Worm (Caenorhabditis elegans) whole organism, young adult: ENCODE data around the gene nhr-272.

Source experiments
- B0019.2 ChIP-seq: fragments of 200-800 bp; sonication (Bioruptor generic); conservative IDR thresholded peaks from 2 replicates; pipeline ENCODE4 v1.3.6; 2022; ENCODE audit warnings: missing genetic modification reagents, missing genetic modification characterization, missing compliant biosample characterization
- B0336.3 ChIP-seq: fragments of 200-800 bp; sonication (Bioruptor generic); IDR thresholded peaks from 2 replicates; pipeline ENCODE4 v1.3.6; 2022; ENCODE audit warnings: missing genetic modification characterization, missing compliant biosample characterization
- C17E4.6 ChIP-seq: fragments of 200-800 bp; sonication (Bioruptor generic); IDR thresholded peaks from 2 replicates; pipeline ENCODE4 v1.3.6; 2022; ENCODE audit warnings: missing genetic modification reagents, missing genetic modification characterization, missing compliant biosample characterization
- D2030.7 ChIP-seq: fragments of 200-800 bp; sonication (Bioruptor generic); IDR thresholded peaks from 2 replicates; pipeline ENCODE4 v1.3.6; 2022; ENCODE audit warnings: missing genetic modification reagents, missing genetic modification characterization, missing compliant biosample characterization
- F39B2.1 ChIP-seq: fragments of 200-800 bp; sonication (Bioruptor generic); IDR thresholded peaks from 2 replicates; pipeline ENCODE4 v1.3.6; 2022; ENCODE audit warnings: missing genetic modification reagents, missing genetic modification characterization, missing compliant biosample characterization
- F49E8.2 ChIP-seq: sonication (generic microtip); optimal IDR thresholded peaks from 3 replicates; lab custom pipeline; 2017; ENCODE audit warnings: missing genetic modification characterization, mild to moderate bottlenecking, missing compliant biosample characterization, antibody characterized with exemption, moderate library complexity; ENCODE audit not compliant: insufficient read depth
- F52B5.7 ChIP-seq: sonication (generic microtip); optimal IDR thresholded peaks from 2 replicates; lab custom pipeline; 2016; ENCODE audit warnings: mild to moderate bottlenecking, missing genetic modification characterization, missing compliant biosample characterization
- F57A8.1 ChIP-seq: fragments of 200-800 bp; sonication (Bioruptor generic); optimal IDR thresholded peaks from 2 replicates; lab custom pipeline; 2018; ENCODE audit warnings: mild to moderate bottlenecking, missing genetic modification characterization, moderate library complexity, missing compliant biosample characterization
- T07F8.4 ChIP-seq: sonication (generic microtip); optimal IDR thresholded peaks from 2 replicates; lab custom pipeline; 2016; ENCODE audit warnings: mild to moderate bottlenecking, missing genetic modification characterization, moderate library complexity, missing compliant biosample characterization
- T26A5.8 ChIP-seq: sonication (generic microtip); optimal IDR thresholded peaks from 2 replicates; lab custom pipeline; 2016; ENCODE audit warnings: missing genetic modification characterization, missing compliant biosample characterization
- Y56A3A.18 ChIP-seq: fragments of 200-800 bp; sonication (Bioruptor generic); IDR thresholded peaks from 2 replicates; pipeline ENCODE4 v1.3.6; 2022; ENCODE audit warnings: missing genetic modification reagents, missing genetic modification characterization, missing compliant biosample characterization
- Y79H2A.3 ChIP-seq: fragments of 200-800 bp; sonication (Bioruptor generic); conservative IDR thresholded peaks from 2 replicates; pipeline ENCODE4 v1.3.6; 2022; ENCODE audit warnings: missing genetic modification reagents, missing genetic modification characterization, missing compliant biosample characterization
- aptf-2 ChIP-seq: fragments of 200-800 bp; sonication (Bioruptor generic); conservative IDR thresholded peaks from 2 replicates; pipeline ENCODE4 v1.3.6; 2022; ENCODE audit warnings: missing genetic modification reagents, missing genetic modification characterization, missing compliant biosample characterization
- atf-7 ChIP-seq: sonication (generic microtip); optimal IDR thresholded peaks from 2 replicates; lab custom pipeline; 2017; ENCODE audit warnings: mild to moderate bottlenecking, missing genetic modification characterization, missing compliant biosample characterization
- athp-1 ChIP-seq: sonication (generic microtip); optimal IDR thresholded peaks from 2 replicates; lab custom pipeline; 2017; ENCODE audit warnings: mild to moderate bottlenecking, missing genetic modification characterization, missing compliant biosample characterization
- bed-1 ChIP-seq: fragments of 200-800 bp; sonication (Bioruptor generic); IDR thresholded peaks from 2 replicates; pipeline ENCODE4 v1.3.6; 2022; ENCODE audit warnings: missing genetic modification reagents, missing genetic modification characterization, missing compliant biosample characterization
- ccch-3 ChIP-seq: fragments of 200-800 bp; sonication (Bioruptor generic); optimal IDR thresholded peaks from 2 replicates; lab custom pipeline; 2018; ENCODE audit warnings: mild to moderate bottlenecking, missing genetic modification characterization, missing compliant biosample characterization
- ceh-100 ChIP-seq: fragments of 200-800 bp; sonication (Bioruptor generic); IDR thresholded peaks from 2 replicates; pipeline ENCODE4 v1.3.6; 2022; ENCODE audit warnings: missing genetic modification reagents, missing genetic modification characterization, missing compliant biosample characterization
- dox-1 ChIP-seq: fragments of 200-800 bp; sonication (Bioruptor generic); IDR thresholded peaks from 2 replicates; pipeline ENCODE4 v1.3.6; 2022; ENCODE audit warnings: missing genetic modification reagents, missing genetic modification characterization, missing compliant biosample characterization
- dpff-1 ChIP-seq: sonication (generic microtip); optimal IDR thresholded peaks from 2 replicates; lab custom pipeline; 2017; ENCODE audit warnings: mild to moderate bottlenecking, missing genetic modification characterization, missing compliant biosample characterization
- dpl-1 ChIP-seq: fragments of 150-350 bp; optimal IDR thresholded peaks from 2 replicates; lab custom pipeline; 2014; ENCODE audit warnings: missing biosample characterization, missing genetic modification reagents, missing genetic modification characterization
- egl-18 ChIP-seq: fragments of 200-800 bp; sonication (Bioruptor generic); IDR thresholded peaks from 2 replicates; pipeline ENCODE4 v1.3.6; 2022; ENCODE audit warnings: missing genetic modification reagents, missing genetic modification characterization, missing compliant biosample characterization
- egrh-3 ChIP-seq: fragments of 200-800 bp; sonication (Bioruptor generic); IDR thresholded peaks from 2 replicates; pipeline ENCODE4 v1.3.6; 2022; ENCODE audit warnings: missing genetic modification reagents, missing genetic modification characterization, missing compliant biosample characterization
- hlh-12 ChIP-seq: sonication (generic microtip); optimal IDR thresholded peaks from 2 replicates; lab custom pipeline; 2016; ENCODE audit warnings: missing genetic modification characterization, missing compliant biosample characterization
- hmg-20 ChIP-seq: fragments of 200-800 bp; sonication (Bioruptor generic); IDR thresholded peaks from 2 replicates; pipeline ENCODE4 v1.3.6; 2022; ENCODE audit warnings: missing genetic modification reagents, missing genetic modification characterization, missing compliant biosample characterization
- hrde-1 ChIP-seq: sonication (generic microtip); optimal IDR thresholded peaks from 2 replicates; lab custom pipeline; 2016; ENCODE audit warnings: missing genetic modification characterization, mild to moderate bottlenecking, missing compliant biosample characterization, moderate library complexity, missing genotype, missing genetic modification reagents, borderline replicate concordance
- let-526 ChIP-seq: fragments of 200-800 bp; sonication (Bioruptor generic); IDR thresholded peaks from 2 replicates; pipeline ENCODE4 v1.3.6; 2022; ENCODE audit warnings: missing genetic modification reagents, missing genetic modification characterization, missing compliant biosample characterization
- let-607 ChIP-seq, 2 experiments: fragments of 200-800 bp in 1 of 2; sonication (Bioruptor generic) in 1 of 2; sonication (generic microtip) in 1 of 2; optimal IDR thresholded peaks; 2 replicates each; lab custom pipeline; 2016 to 2018; ENCODE audit warnings: mild to moderate bottlenecking in 2 of 2, missing compliant biosample characterization in 2 of 2, missing genetic modification characterization in 2 of 2, moderate library complexity in 2 of 2, missing genotype in 1 of 2
- lin-40 ChIP-seq: sonication (generic microtip); optimal IDR thresholded peaks from 2 replicates; lab custom pipeline; 2016; ENCODE audit warnings: missing genetic modification characterization, mild to moderate bottlenecking, missing compliant biosample characterization, missing genotype, missing genetic modification reagents
- lir-1 ChIP-seq: fragments of 200-800 bp; sonication (Bioruptor generic); conservative IDR thresholded peaks from 2 replicates; pipeline ENCODE4 v1.3.6; 2022; ENCODE audit warnings: missing genetic modification reagents, missing genetic modification characterization, missing compliant biosample characterization
- nfya-1 ChIP-seq: sonication (generic microtip); optimal IDR thresholded peaks from 2 replicates; lab custom pipeline; 2017; ENCODE audit warnings: antibody characterized with exemption, missing compliant biosample characterization, missing genetic modification characterization, borderline replicate concordance; ENCODE audit not compliant: insufficient read depth
- nfya-2 ChIP-seq: fragments of 200-800 bp; sonication (Bioruptor generic); IDR thresholded peaks from 2 replicates; pipeline ENCODE4 v1.3.6; 2022; ENCODE audit warnings: missing genetic modification reagents, missing genetic modification characterization, missing compliant biosample characterization
- nfyb-1 ChIP-seq: fragments of 200-800 bp; sonication (Bioruptor generic); IDR thresholded peaks from 2 replicates; pipeline ENCODE4 v1.3.6; 2022; ENCODE audit warnings: missing genetic modification reagents, missing genetic modification characterization, missing compliant biosample characterization
- nhr-179 ChIP-seq: sonication (generic microtip); optimal IDR thresholded peaks from 2 replicates; lab custom pipeline; 2016; ENCODE audit warnings: mild to moderate bottlenecking, missing genetic modification characterization, missing compliant biosample characterization
- nhr-27 ChIP-seq: fragments of 200-800 bp; sonication (Bioruptor generic); optimal IDR thresholded peaks from 2 replicates; lab custom pipeline; 2018; ENCODE audit warnings: mild to moderate bottlenecking, missing genetic modification characterization, moderate library complexity, missing compliant biosample characterization
- nhr-80 ChIP-seq: sonication (generic microtip); optimal IDR thresholded peaks from 2 replicates; lab custom pipeline; 2016; ENCODE audit warnings: missing genetic modification characterization, missing compliant biosample characterization
- pha-4 ChIP-seq: fragments of 150-350 bp; sonication (generic microtip); optimal IDR thresholded peaks from 2 replicates; lab custom pipeline; 2014; ENCODE audit warnings: missing biosample characterization, missing genetic modification reagents, missing genetic modification characterization
- rcor-1 ChIP-seq: fragments of 200-800 bp; sonication (Bioruptor generic); IDR thresholded peaks from 2 replicates; pipeline ENCODE4 v1.3.6; 2022; ENCODE audit warnings: missing genetic modification reagents, missing genetic modification characterization, missing compliant biosample characterization
- sea-2 ChIP-seq: fragments of 200-800 bp; sonication (Bioruptor generic); IDR thresholded peaks from 2 replicates; pipeline ENCODE4 v1.3.6; 2022; ENCODE audit warnings: missing genetic modification characterization, missing compliant biosample characterization
- snpc-1.1 ChIP-seq: sonication (generic microtip); optimal IDR thresholded peaks from 2 replicates; lab custom pipeline; 2017; ENCODE audit warnings: missing genetic modification characterization, mild to moderate bottlenecking, missing compliant biosample characterization, antibody characterized with exemption, moderate library complexity, missing genotype, missing genetic modification reagents; ENCODE audit not compliant: insufficient read depth
- snpc-1.3 ChIP-seq: sonication (generic microtip); optimal IDR thresholded peaks from 2 replicates; lab custom pipeline; 2017; ENCODE audit warnings: missing genetic modification characterization, mild to moderate bottlenecking, missing compliant biosample characterization, antibody characterized with exemption, moderate library complexity, missing genotype, missing genetic modification reagents; ENCODE audit not compliant: insufficient read depth
- snpc-3.4 ChIP-seq: sonication (generic microtip); optimal IDR thresholded peaks from 2 replicates; lab custom pipeline; 2017; ENCODE audit warnings: missing genetic modification characterization, mild to moderate bottlenecking, missing compliant biosample characterization, antibody characterized with exemption, moderate library complexity, missing genotype, missing genetic modification reagents
- somi-1 ChIP-seq: fragments of 200-800 bp; sonication (Bioruptor generic); optimal IDR thresholded peaks from 2 replicates; lab custom pipeline; 2018; ENCODE audit warnings: mild to moderate bottlenecking, missing genetic modification characterization, missing compliant biosample characterization
- tbx-9 ChIP-seq: sonication (generic microtip); optimal IDR thresholded peaks from 2 replicates; lab custom pipeline; 2016; ENCODE audit warnings: borderline replicate concordance, missing genetic modification characterization, inconsistent platforms, missing compliant biosample characterization
- ztf-22 ChIP-seq: fragments of 200-800 bp; sonication (Bioruptor generic); optimal IDR thresholded peaks from 2 replicates; lab custom pipeline; 2018; ENCODE audit warnings: mild to moderate bottlenecking, missing genetic modification characterization, moderate library complexity, missing compliant biosample characterization
- ztf-25 ChIP-seq: fragments of 200-800 bp; sonication (Bioruptor generic); IDR thresholded peaks from 2 replicates; pipeline ENCODE4 v1.3.6; 2022; ENCODE audit warnings: missing genetic modification reagents, missing genetic modification characterization, missing compliant biosample characterization
- ztf-28 ChIP-seq: fragments of 200-800 bp; sonication (Bioruptor generic); IDR thresholded peaks from 2 replicates; pipeline ENCODE4 v1.3.6; 2022; ENCODE audit warnings: missing genetic modification reagents, missing genetic modification characterization, missing compliant biosample characterization

nhr-272 gene

ce11 chrX:12664987-12665451 lies 39.6 kb downstream of the nhr-272 start:
- TF ChIP-seq ccch-3 (GFP tag; lab: Kevin White, UChicago) (peak; percentile 34), dpl-1 (GFP tag; lab: Kevin White, UChicago) (no peak), B0336.3 (peak; percentile 65), aptf-2 (GFP tag; lab: Robert Waterston, UW) (0 out of 2 replicates have a peak, but pooled peaks have one; percentile 14), snpc-1.3 (tag; lab: Kevin White, UChicago) (peak; percentile 78), ceh-100 (GFP tag; lab: Robert Waterston, UW) (peak; percentile 62), Y79H2A.3 (GFP tag; lab: Robert Waterston, UW) (peak; percentile 30; the same call in 1 of the 2 replicates), D2030.7 (GFP tag; lab: Robert Waterston, UW) (peak; percentile 72; the same call in 1 of the 2 replicates), nhr-80 (tag; lab: Kevin White, UChicago) (peak; percentile 22), dpff-1 (tag; lab: Kevin White, UChicago) (peak; percentile 48), dox-1 (GFP tag; lab: Robert Waterston, UW) (peak; percentile 94), snpc-1.1 (tag; lab: Kevin White, UChicago) (peak; percentile 1), F52B5.7 (peak; percentile 89), nhr-27 (peak; percentile 70), lir-1 (GFP tag; lab: Robert Waterston, UW) (peak; percentile 57; the same call in 1 of the 2 replicates), sea-2 (no peak), hrde-1 (tag; lab: Kevin White, UChicago) (peak; percentile 55), nfya-1 (tag; lab: Kevin White, UChicago) (no peak), snpc-3.4 (tag; lab: Kevin White, UChicago) (peak; percentile 39), ztf-28 (peak; percentile 85), ztf-22 (no peak), F49E8.2 (peak; percentile 54), T07F8.4 (tag; lab: Kevin White, UChicago) (peak; percentile 70), F39B2.1 (GFP tag; lab: Robert Waterston, UW) (no peak), T26A5.8 (tag; lab: Kevin White, UChicago) (peak; percentile 88), athp-1 (tag; lab: Kevin White, UChicago) (peak; percentile 83), rcor-1 (GFP tag; lab: Robert Waterston, UW) (peak; percentile 88), bed-1 (GFP tag; lab: Robert Waterston, UW) (peak; percentile 79), lin-40 (tag; lab: Kevin White, UChicago) (peak; percentile 85), egrh-3 (GFP tag; lab: Robert Waterston, UW) (peak; percentile 75), C17E4.6 (GFP tag; lab: Robert Waterston, UW) (no peak; the same call in 1 of the 2 replicates), hmg-20 (GFP tag; lab: Robert Waterston, UW) (peak; percentile 83), nhr-179 (tag; lab: Kevin White, UChicago) (peak; percentile 81), pha-4 (no peak), let-607 (tag; optimal IDR thresholded peaks at IDR 0.05; lab: Kevin White, UChicago) (peak; percentile 64 to 75), atf-7 (tag; lab: Kevin White, UChicago) (peak; percentile 73), egl-18 (GFP tag; lab: Robert Waterston, UW) (peak; percentile 83), B0019.2 (GFP tag; lab: Robert Waterston, UW) (no peak), F57A8.1 (peak; percentile 79), tbx-9 (peak; percentile 86), let-526 (GFP tag; lab: Robert Waterston, UW) (peak; percentile 90), nfya-2 (no peak), nfyb-1 (GFP tag; lab: Robert Waterston, UW) (peak; percentile 94), hlh-12 (tag; lab: Kevin White, UChicago) (peak; percentile 77), somi-1 (peak; percentile 71), Y56A3A.18 (GFP tag; lab: Robert Waterston, UW) (peak; percentile 91), ztf-25 (GFP tag; lab: Robert Waterston, UW) (peak; percentile 95)
